Worm (Caenorhabditis elegans): ENCODE data around the gene sra-34.

Gene sra-34

ce11 chrII:4507669-4508068, 35.8 kb downstream of the sra-34 start:
- TF ChIP-seq lin-13 (GFP tag; optimal IDR thresholded peaks at IDR 0.05) (no peak), sma-3 (GFP tag; optimal IDR thresholded peaks at IDR 0.05) (peak; percentile 18), mbf-1 (tag; optimal IDR thresholded peaks at IDR 0.05) (no peak), lsy-2 (tag; optimal IDR thresholded peaks at IDR 0.05) (peak in 1 of 2 experiments; percentile 38), fos-1 (tag; optimal IDR thresholded peaks at IDR 0.05) (peak; percentile 74), crh-2 (tag; optimal IDR thresholded peaks at IDR 0.05) (peak; percentile 33)

ce11 chrII:4506552-4507291, 36.7 kb downstream of the sra-34 start:
- TF ChIP-seq lin-11 (tag; optimal IDR thresholded peaks at IDR 0.05), result peak; percentile 17
- no peak for TF ChIP-seq Y55F3AM.14 (GFP tag; optimal IDR thresholded peaks at IDR 0.05)
- peak; percentile 76 for TF ChIP-seq sma-9 (GFP tag; optimal IDR thresholded peaks at IDR 0.05)
- TF ChIP-seq sma-9 (tag; optimal IDR thresholded peaks at IDR 0.05), result no peak
- peak; percentile 84 for TF ChIP-seq nhr-129 (tag; optimal IDR thresholded peaks at IDR 0.05)
- TF ChIP-seq ztf-1 (GFP tag; conservative IDR thresholded peaks at IDR 0.05), result no peak
- TF ChIP-seq unc-39 (tag; optimal IDR thresholded peaks at IDR 0.05), result no peak
- TF ChIP-seq snpc-4 (tag; optimal IDR thresholded peaks at IDR 0.05), result peak; percentile 57
- peak; percentile 10 for TF ChIP-seq egl-27 (tag; optimal IDR thresholded peaks at IDR 0.05)
- no peak for TF ChIP-seq ceh-16 (tag; optimal IDR thresholded peaks at IDR 0.05)
- peak; percentile 40 for TF ChIP-seq mab-5 (tag; optimal IDR thresholded peaks at IDR 0.05)
- peak; percentile 60 for TF ChIP-seq sem-4 (tag; optimal IDR thresholded peaks at IDR 0.05)
- TF ChIP-seq mdl-1 (tag; optimal IDR thresholded peaks at IDR 0.05), result peak; percentile 75 to 88
- TF ChIP-seq lsy-2 (tag; optimal IDR thresholded peaks at IDR 0.05), result peak; percentile 45 to 78
- peak; percentile 84 for TF ChIP-seq F13H6.1 (tag; optimal IDR thresholded peaks at IDR 0.05)
- TF ChIP-seq unc-55 (GFP tag; optimal IDR thresholded peaks at IDR 0.05), result peak; percentile 80
- peak; percentile 42 for TF ChIP-seq fos-1 (tag; optimal IDR thresholded peaks at IDR 0.05)
- no peak for TF ChIP-seq nhr-237 (tag; optimal IDR thresholded peaks at IDR 0.05)
- TF ChIP-seq aly-2 (tag; optimal IDR thresholded peaks at IDR 0.05), result no peak
- TF ChIP-seq skn-1 (tag; optimal IDR thresholded peaks at IDR 0.05), result no peak
- TF ChIP-seq nhr-23 (tag; optimal IDR thresholded peaks at IDR 0.05), result no peak
- peak; percentile 82 for TF ChIP-seq C34F6.9 (tag; optimal IDR thresholded peaks at IDR 0.05)
- peak; percentile 45 for TF ChIP-seq lin-13 (GFP tag; optimal IDR thresholded peaks at IDR 0.05)
- TF ChIP-seq zag-1 (tag; optimal IDR thresholded peaks at IDR 0.05), result peak; percentile 43
- TF ChIP-seq crh-2 (tag; optimal IDR thresholded peaks at IDR 0.05), result peak; percentile 76
- no peak for TF ChIP-seq R02D3.7 (tag; optimal IDR thresholded peaks at IDR 0.05)

ce11 chrII:4505097-4505626, 38.3 kb downstream of the sra-34 start, which contains the start of gene camt-1:
Gene camt-1, minus strand, starts transcription at chrII:4505147.
- TF ChIP-seq nhr-129 (tag; optimal IDR thresholded peaks at IDR 0.05), result peak; percentile 4
- no peak for TF ChIP-seq nhr-6 (tag; optimal IDR thresholded peaks at IDR 0.05)

- TF ChIP-seq fos-1 (tag; optimal IDR thresholded peaks at IDR 0.05), result peak; percentile 64
- TF ChIP-seq nhr-23 (tag; optimal IDR thresholded peaks at IDR 0.05), result no peak
Measured at ce11 chrII:4495844-4496243, 47.6 kb downstream of the sra-34 start.

- TF ChIP-seq elt-1 (tag; optimal IDR thresholded peaks at IDR 0.05), result no peak
- peak; percentile 69 for TF ChIP-seq sma-9 (GFP tag; optimal IDR thresholded peaks at IDR 0.05)
- no peak for TF ChIP-seq sma-9 (tag; optimal IDR thresholded peaks at IDR 0.05)
- TF ChIP-seq lsy-2 (tag; optimal IDR thresholded peaks at IDR 0.05), result peak in 1 of 2 experiments; percentile 45
- TF ChIP-seq C34F6.9 (tag; optimal IDR thresholded peaks at IDR 0.05), result peak; percentile 36
- TF ChIP-seq sma-3 (GFP tag; optimal IDR thresholded peaks at IDR 0.05), result no peak
- peak; percentile 71 for TF ChIP-seq nhr-129 (tag; optimal IDR thresholded peaks at IDR 0.05)
- peak; percentile 48 for TF ChIP-seq F13H6.1 (tag; optimal IDR thresholded peaks at IDR 0.05)
- no peak for TF ChIP-seq alr-1 (tag; optimal IDR thresholded peaks at IDR 0.05)
Measured at ce11 chrII:4494532-4494931, 48.9 kb downstream of the sra-34 start.
